Worm (Caenorhabditis elegans) whole organism, midembryonic: ENCODE data around the gene C17F4.7.
"Not testable (repeated sequence)": the region's sequence is repeated elsewhere in the genome, so short reads cannot be mapped to it uniquely, and the experiment has no call there.

Source experiments
- T22C8.4 ChIP-seq: fragments of 200-800 bp; sonication (Bioruptor generic); IDR thresholded peaks from 2 replicates; pipeline ENCODE4 v1.3.6; 2022; ENCODE audit warnings: missing genetic modification characterization, missing compliant biosample characterization
- cog-1 ChIP-seq: sonication (generic microtip); optimal IDR thresholded peaks from 2 replicates; lab custom pipeline; 2016; ENCODE audit warnings: missing genetic modification characterization, missing compliant biosample characterization
- flt-1 ChIP-seq: fragments of 200-800 bp; sonication (Bioruptor generic); IDR thresholded peaks from 2 replicates; pipeline ENCODE4 v1.3.6; 2022; ENCODE audit warnings: missing genetic modification characterization, missing compliant biosample characterization
- klf-2 ChIP-seq: fragments of 200-800 bp; sonication (Bioruptor generic); conservative IDR thresholded peaks from 2 replicates; pipeline ENCODE4 v1.3.6; 2022; ENCODE audit warnings: missing genetic modification reagents, missing genetic modification characterization, missing compliant biosample characterization
- med-1 ChIP-seq: sonication (generic microtip); optimal IDR thresholded peaks from 2 replicates; lab custom pipeline; 2017; ENCODE audit warnings: missing genetic modification characterization, mild to moderate bottlenecking, missing compliant biosample characterization, antibody characterized with exemption, missing genetic modification reagents; ENCODE audit not compliant: insufficient read depth
- ref-1 ChIP-seq: fragments of 200-800 bp; sonication (Bioruptor generic); conservative IDR thresholded peaks from 2 replicates; pipeline ENCODE4 v1.3.6; 2022; ENCODE audit warnings: missing genetic modification reagents, missing genetic modification characterization, missing compliant biosample characterization
- tab-1 ChIP-seq: fragments of 200-800 bp; sonication (Bioruptor generic); IDR thresholded peaks from 2 replicates; pipeline ENCODE4 v1.3.6; 2022; ENCODE audit warnings: missing genetic modification characterization, missing compliant biosample characterization
- ztf-23 ChIP-seq: fragments of 200-800 bp; sonication (Bioruptor generic); IDR thresholded peaks from 2 replicates; pipeline ENCODE4 v1.3.6; 2022; ENCODE audit warnings: missing genetic modification reagents, missing genetic modification characterization, missing compliant biosample characterization
- ztf-29 ChIP-seq: fragments of 200-800 bp; sonication (Bioruptor generic); IDR thresholded peaks from 2 replicates; pipeline ENCODE4 v1.3.6; 2022; ENCODE audit warnings: missing genetic modification reagents, missing genetic modification characterization, missing compliant biosample characterization

C17F4.7 gene

DNA sequence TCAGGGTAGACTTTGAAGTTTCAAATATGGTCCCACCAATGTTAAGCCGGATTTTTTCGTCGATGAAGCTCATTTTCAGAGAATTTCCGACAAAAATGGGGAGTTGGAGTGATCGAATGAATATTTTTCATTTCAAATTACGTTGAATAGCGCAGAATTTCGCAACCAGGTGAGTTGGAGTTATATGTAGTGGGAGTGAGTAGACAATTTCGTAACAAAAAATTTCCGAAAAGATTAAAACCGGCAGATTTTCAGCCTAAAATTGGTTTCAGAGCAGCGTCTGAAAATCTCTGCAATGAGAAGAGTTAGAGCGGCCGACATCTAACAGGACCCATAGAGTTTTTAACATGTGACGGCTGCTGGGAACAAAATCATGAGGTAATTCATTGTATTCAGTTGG is 37.1 kb downstream of the C17F4.7 start, which contains the start of gene sdz-35:
TSS of gene sdz-35 (minus strand) at position 101 of the 400 bp plus-strand sequence.
- TF ChIP-seq med-1 (GFP tag; lab: Kevin White, UChicago) (no peak), cog-1 (tag; lab: Kevin White, UChicago) (no peak), ztf-29 (GFP tag; lab: Robert Waterston, UW) (no peak), ztf-23 (GFP tag; lab: Robert Waterston, UW) (no peak), flt-1 (no peak), ref-1 (GFP tag; lab: Robert Waterston, UW) (no peak), tab-1 (GFP tag; lab: Robert Waterston, UW) (no peak), T22C8.4 (no peak), klf-2 (GFP tag; lab: Robert Waterston, UW) (no peak)

DNA sequence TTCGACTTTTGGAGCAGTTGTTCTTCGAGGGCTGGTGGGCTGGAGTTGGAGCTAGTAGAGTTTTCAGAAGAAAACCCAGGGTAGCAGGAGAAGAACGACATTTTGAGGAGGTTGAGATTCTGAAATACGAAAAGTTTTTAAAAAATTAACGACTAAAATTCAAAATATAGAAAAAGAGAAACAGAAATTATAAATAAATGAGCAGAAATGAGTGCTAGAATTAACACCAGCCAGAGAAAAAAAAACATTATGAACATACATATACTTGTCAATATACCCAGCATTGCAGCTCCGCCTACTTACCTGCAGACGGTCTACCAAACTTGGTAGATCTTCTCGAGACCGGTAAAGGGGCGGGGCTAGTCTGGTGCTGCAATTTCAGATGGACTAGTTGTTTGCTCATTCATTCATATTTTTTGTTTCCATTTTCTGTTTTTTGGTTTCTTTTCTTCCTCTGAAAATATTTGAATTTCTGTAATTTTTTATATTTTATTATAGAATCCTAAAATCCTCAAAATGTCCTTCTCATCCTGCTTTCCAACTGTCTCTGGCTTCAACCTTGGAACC is 39.3 kb downstream of the C17F4.7 start, which contains the start of the genes ZC239.20 and ZC239.21:
TSS of gene ZC239.20 (minus strand) at position 101 of the 567 bp plus-strand sequence.
TSS of gene ZC239.21 (plus strand) at position 517 of the 567 bp plus-strand sequence.
- TF ChIP-seq cog-1 (tag; lab: Kevin White, UChicago) (no peak), T22C8.4 (no peak), ztf-29 (GFP tag; lab: Robert Waterston, UW) (no peak), ref-1 (GFP tag; lab: Robert Waterston, UW) (no peak), ztf-23 (GFP tag; lab: Robert Waterston, UW) (no peak), med-1 (GFP tag; lab: Kevin White, UChicago) (no peak), klf-2 (GFP tag; lab: Robert Waterston, UW) (no peak)

DNA sequence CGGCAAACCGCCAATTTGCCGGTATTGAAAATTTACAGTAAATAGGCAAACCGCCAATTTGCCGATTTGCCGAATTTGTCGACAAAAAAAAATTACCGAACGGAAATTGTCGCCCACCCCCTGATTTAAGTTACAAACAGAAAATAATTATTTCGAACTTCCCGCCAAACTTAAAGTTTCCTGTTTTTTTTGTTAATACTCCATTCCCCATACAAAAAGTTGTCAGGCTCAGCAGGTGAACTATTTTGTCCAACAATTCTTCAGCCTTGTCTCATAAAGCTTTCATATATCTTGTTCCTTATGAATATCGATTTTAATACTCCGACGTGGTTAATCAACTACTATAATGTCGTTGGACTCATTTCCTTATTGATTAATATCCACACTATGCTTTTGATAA is 42.4 kb downstream of the C17F4.7 start, which contains the start of gene sri-50:
TSS of gene sri-50 (plus strand) at position 301 of the 400 bp plus-strand sequence.
- no peak for TF ChIP-seq ztf-23 (GFP tag; lab: Robert Waterston, UW)

- TF ChIP-seq ztf-23 (GFP tag; lab: Robert Waterston, UW) (no peak), med-1 (GFP tag; lab: Kevin White, UChicago) (no peak), klf-2 (GFP tag; lab: Robert Waterston, UW) (no peak), cog-1 (tag; lab: Kevin White, UChicago) (no peak), flt-1 (no peak), ztf-29 (GFP tag; lab: Robert Waterston, UW) (no peak), ref-1 (GFP tag; lab: Robert Waterston, UW) (no peak), tab-1 (GFP tag; lab: Robert Waterston, UW) (no peak), T22C8.4 (no peak)
Observed at ce11 chrII:3202519-3202918, 43.3 kb downstream of the C17F4.7 start, which contains the start of gene sri-53. sri-53 (minus strand) TSS chrII:3202619.

DNA sequence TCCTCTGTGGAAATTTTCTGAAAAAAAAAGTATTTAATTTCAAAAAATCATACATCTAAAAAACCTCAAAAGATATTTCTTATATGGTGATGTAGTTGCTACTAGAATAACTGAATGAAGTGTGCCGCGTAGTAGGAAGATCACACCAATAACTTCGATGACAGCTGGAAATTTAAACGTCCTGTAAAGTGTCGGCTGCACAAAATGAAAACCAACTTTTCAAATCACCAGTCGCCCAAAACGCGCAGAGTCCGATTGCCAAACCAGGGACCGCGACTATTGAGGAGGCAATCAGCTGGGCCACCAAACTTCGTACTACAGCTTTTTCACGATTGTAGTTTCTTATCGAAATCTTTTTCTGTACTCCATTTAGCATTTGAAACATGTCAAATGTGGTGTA is 44.6 kb downstream of the C17F4.7 start, which contains the start of gene sri-48:
TSS of gene sri-48 (minus strand) at position 101 of the 400 bp plus-strand sequence.
- not testable (repeated sequence) for TF ChIP-seq tab-1, ztf-29, ztf-23 (GFP tag; lab: Robert Waterston, UW)

DNA sequence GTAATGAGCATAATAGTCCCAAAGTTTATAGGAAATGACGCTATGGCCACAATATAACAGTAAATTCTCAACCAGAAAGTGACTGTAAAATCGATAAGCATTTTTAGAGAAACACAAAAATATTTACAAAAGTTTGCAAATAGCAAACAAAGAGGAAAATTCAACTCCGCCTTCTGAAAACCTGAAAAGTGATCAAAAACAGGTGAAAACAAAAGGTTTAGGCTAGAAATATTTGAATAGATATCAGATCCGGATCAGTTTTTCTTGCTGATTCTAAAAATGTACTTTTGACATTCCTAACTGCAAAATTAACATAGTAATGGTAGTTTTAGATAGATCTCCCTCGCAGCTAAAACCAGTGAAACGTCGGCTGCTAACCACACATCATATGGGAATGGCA is 46.8 kb downstream of the C17F4.7 start, which contains the start of gene sri-51:
TSS of gene sri-51 (minus strand) at position 101 of the 400 bp plus-strand sequence.
- TF ChIP-seq med-1 (GFP tag; lab: Kevin White, UChicago) (no peak), tab-1 (GFP tag; lab: Robert Waterston, UW) (no peak), ztf-29 (GFP tag; lab: Robert Waterston, UW) (no peak), ztf-23 (GFP tag; lab: Robert Waterston, UW) (no peak), ref-1 (GFP tag; lab: Robert Waterston, UW) (no peak), klf-2 (GFP tag; lab: Robert Waterston, UW) (no peak), T22C8.4 (no peak), flt-1 (no peak), cog-1 (tag; lab: Kevin White, UChicago) (no peak)

DNA sequence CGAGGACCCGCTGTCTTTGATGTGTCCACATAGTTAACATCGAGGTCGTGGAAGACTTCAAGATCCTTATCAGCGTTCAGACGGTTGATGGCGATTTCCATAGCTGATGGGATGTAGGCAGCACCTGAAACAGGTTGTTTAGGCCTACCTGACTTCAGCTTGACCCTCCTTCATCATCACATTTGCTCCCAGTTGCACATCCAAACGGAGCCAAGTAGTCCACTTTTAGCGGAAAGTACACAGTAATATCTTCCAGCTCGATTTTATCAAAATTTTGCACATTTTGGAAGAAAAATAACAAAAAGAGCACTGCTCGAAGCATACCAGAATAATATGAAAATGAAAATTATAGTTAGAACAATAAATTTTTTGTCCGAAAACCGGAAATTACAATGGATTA is 48.8 kb downstream of the C17F4.7 start, which contains the start of gene gcy-15:
TSS of gene gcy-15 (minus strand) at position 101 of the 400 bp plus-strand sequence.
- TF ChIP-seq T22C8.4 (no peak), ref-1 (GFP tag; lab: Robert Waterston, UW) (no peak), med-1 (GFP tag; lab: Kevin White, UChicago) (no peak), ztf-23 (GFP tag; lab: Robert Waterston, UW) (no peak), ztf-29 (GFP tag; lab: Robert Waterston, UW) (no peak), klf-2 (GFP tag; lab: Robert Waterston, UW) (no peak), cog-1 (tag; lab: Kevin White, UChicago) (no peak), tab-1 (GFP tag; lab: Robert Waterston, UW) (no peak), flt-1 (no peak)

- TF ChIP-seq klf-2 (GFP tag; lab: Robert Waterston, UW) (no peak), flt-1 (no peak), T22C8.4 (no peak), tab-1 (GFP tag; lab: Robert Waterston, UW) (no peak), ref-1 (GFP tag; lab: Robert Waterston, UW) (no peak), med-1 (GFP tag; lab: Kevin White, UChicago) (no peak)
Observed at ce11 chrII:3195739-3196138, 50.1 kb downstream of the C17F4.7 start.
